Fruit fly (Drosophila melanogaster) whole organism, embryonic: ENCODE data around the gene Atg6.

Experiments
- Adf1 ChIP-seq: fragments of 200-800 bp; sonication (Bioruptor generic); IDR thresholded peaks from 2 replicates; pipeline ENCODE4 v1.3.6; 2022; ENCODE audit warnings: missing biosample characterization, missing genetic modification characterization
- Antp ChIP-seq: fragments of 200-800 bp; sonication (Bioruptor generic); optimal IDR thresholded peaks from 3 replicates; lab custom pipeline; 2016; ENCODE audit warnings: missing biosample characterization, missing genetic modification characterization
- Atf-2 ChIP-seq: fragments of 200-800 bp; sonication (Bioruptor generic); optimal IDR thresholded peaks from 2 replicates; lab custom pipeline; 2016; ENCODE audit warnings: missing biosample characterization, missing genetic modification characterization
- Atf6 ChIP-seq: fragments of 200-800 bp; sonication (Bioruptor generic); IDR thresholded peaks from 2 replicates; pipeline ENCODE4 v1.3.6; 2022; ENCODE audit warnings: missing biosample characterization, missing genetic modification characterization
- Bteb2 ChIP-seq: fragments of 200-800 bp; sonication (Bioruptor generic); optimal IDR thresholded peaks from 2 replicates; lab custom pipeline; 2016; ENCODE audit warnings: missing biosample characterization, missing genetic modification characterization
- CG11696 ChIP-seq: fragments of 200-800 bp; sonication (Bioruptor generic); IDR thresholded peaks from 2 replicates; pipeline ENCODE4 v1.3.6; 2022; ENCODE audit warnings: missing biosample characterization, missing genetic modification characterization
- CG13424 ChIP-seq: fragments of 200-800 bp; sonication (Bioruptor generic); optimal IDR thresholded peaks from 2 replicates; lab custom pipeline; 2019; ENCODE audit warnings: missing biosample characterization, mild to moderate bottlenecking, missing genetic modification characterization, moderate library complexity
- CG14014 ChIP-seq: fragments of 200-800 bp; sonication (Bioruptor generic); IDR thresholded peaks from 2 replicates; pipeline ENCODE4 v1.3.6; 2022; ENCODE audit warnings: missing biosample characterization, missing genetic modification characterization
- CG14710 ChIP-seq: fragments of 200-800 bp; sonication (Bioruptor generic); optimal IDR thresholded peaks from 3 replicates; lab custom pipeline; 2019; ENCODE audit warnings: missing biosample characterization, mild to moderate bottlenecking, missing genetic modification characterization, moderate library complexity
- CG15269 ChIP-seq: fragments of 200-800 bp; sonication (Bioruptor generic); optimal IDR thresholded peaks from 2 replicates; lab custom pipeline; 2018; ENCODE audit warnings: missing biosample characterization, mild to moderate bottlenecking, missing genetic modification characterization, moderate library complexity
- CG1529 ChIP-seq: fragments of 200-800 bp; sonication (Bioruptor generic); optimal IDR thresholded peaks from 3 replicates; lab custom pipeline; 2018; ENCODE audit warnings: missing biosample characterization, missing genetic modification characterization
- CG16863 ChIP-seq: fragments of 200-800 bp; sonication (Bioruptor generic); optimal IDR thresholded peaks from 3 replicates; lab custom pipeline; 2016; ENCODE audit warnings: missing biosample characterization, missing genetic modification characterization
- CG17568 ChIP-seq: fragments of 200-800 bp; sonication (Bioruptor generic); optimal IDR thresholded peaks from 2 replicates; lab custom pipeline; 2018; ENCODE audit warnings: missing biosample characterization, mild to moderate bottlenecking, missing genetic modification characterization, moderate library complexity
- CG17802 ChIP-seq: fragments of 200-800 bp; sonication (Bioruptor generic); optimal IDR thresholded peaks from 2 replicates; lab custom pipeline; 2018; ENCODE audit warnings: missing biosample characterization, mild to moderate bottlenecking, missing genetic modification characterization, moderate library complexity
- CG1792 ChIP-seq: fragments of 200-800 bp; sonication (Bioruptor generic); optimal IDR thresholded peaks from 2 replicates; lab custom pipeline; 2016; ENCODE audit warnings: missing biosample characterization, missing genetic modification characterization
- CG2129 ChIP-seq: fragments of 200-800 bp; sonication (Bioruptor generic); IDR thresholded peaks from 2 replicates; pipeline ENCODE4 v1.3.6; 2022; ENCODE audit warnings: missing biosample characterization, missing genetic modification characterization; ENCODE audit not compliant: partially characterized antibody
- CG3407 ChIP-seq: fragments of 200-800 bp; sonication (Bioruptor generic); optimal IDR thresholded peaks from 2 replicates; lab custom pipeline; 2018; ENCODE audit warnings: missing biosample characterization, mild to moderate bottlenecking, missing genetic modification characterization
- CG34422 ChIP-seq: fragments of 200-800 bp; sonication (Bioruptor generic); IDR thresholded peaks from 3 replicates; pipeline ENCODE4 v1.3.6; 2022; ENCODE audit warnings: missing biosample characterization, missing genetic modification characterization
- CG42726 ChIP-seq: fragments of 200-800 bp; sonication (Bioruptor generic); IDR thresholded peaks from 2 replicates; pipeline ENCODE4 v1.3.6; 2022; ENCODE audit warnings: missing biosample characterization, missing genetic modification characterization; ENCODE audit not compliant: partially characterized antibody
- CG6175 ChIP-seq: fragments of 200-800 bp; sonication (Bioruptor generic); IDR thresholded peaks from 3 replicates; pipeline ENCODE4 v1.3.6; 2022; ENCODE audit warnings: missing biosample characterization, missing genetic modification characterization
- CG8281 ChIP-seq: fragments of 200-800 bp; sonication (Bioruptor generic); optimal IDR thresholded peaks from 2 replicates; lab custom pipeline; 2018; ENCODE audit warnings: missing biosample characterization, mild to moderate bottlenecking, missing genetic modification characterization, moderate library complexity
- CG9609 ChIP-seq: fragments of 200-800 bp; sonication (Bioruptor generic); optimal IDR thresholded peaks from 3 replicates; lab custom pipeline; 2016; ENCODE audit warnings: missing biosample characterization, missing genetic modification characterization
- CoRest ChIP-seq: fragments of 200-800 bp; sonication (Bioruptor generic); optimal IDR thresholded peaks from 3 replicates; lab custom pipeline; 2018; ENCODE audit warnings: missing biosample characterization, mild to moderate bottlenecking, missing genetic modification characterization, moderate library complexity
- ERR ChIP-seq: fragments of 200-800 bp; sonication (Bioruptor generic); optimal IDR thresholded peaks from 2 replicates; lab custom pipeline; 2016; ENCODE audit warnings: missing biosample characterization, missing genetic modification characterization
- Eip74EF ChIP-seq, 2 experiments: fragments of 200-800 bp in 1 of 2; fragments of >200 bp in 1 of 2; sonication (Bioruptor generic) in 1 of 2; optimal IDR thresholded peaks; 2 replicates each; lab custom pipeline; 2017 to 2019; ENCODE audit warnings: missing biosample characterization in 2 of 2, missing genetic modification characterization in 2 of 2, mild to moderate bottlenecking in 1 of 2, moderate library complexity in 1 of 2
- HHEX ChIP-seq: fragments of 200-800 bp; sonication (Bioruptor generic); optimal IDR thresholded peaks from 3 replicates; lab custom pipeline; 2017; ENCODE audit warnings: missing biosample characterization, mild to moderate bottlenecking, missing genetic modification characterization, missing genetic modification reagents
- Hmr ChIP-seq: fragments of 200-800 bp; sonication (Bioruptor generic); optimal IDR thresholded peaks from 3 replicates; lab custom pipeline; 2017; ENCODE audit warnings: mild to moderate bottlenecking, missing biosample characterization, missing genetic modification reagents, missing genetic modification characterization
- Mad ChIP-seq: fragments of 200-800 bp; sonication (Bioruptor generic); optimal IDR thresholded peaks from 2 replicates; lab custom pipeline; 2016; ENCODE audit warnings: missing biosample characterization, missing genetic modification characterization
- Nf-YC ChIP-seq: fragments of 200-800 bp; optimal IDR thresholded peaks from 3 replicates; lab custom pipeline; 2019; ENCODE audit warnings: missing biosample characterization, mild to moderate bottlenecking, missing genetic modification characterization, moderate library complexity
- Oli ChIP-seq: fragments of 200-800 bp; sonication (Bioruptor generic); optimal IDR thresholded peaks from 2 replicates; lab custom pipeline; 2018; ENCODE audit warnings: missing biosample characterization, mild to moderate bottlenecking, missing genetic modification characterization, moderate library complexity
- Sox102F ChIP-seq: fragments of 200-800 bp; sonication (Bioruptor generic); optimal IDR thresholded peaks from 2 replicates; lab custom pipeline; 2018; ENCODE audit warnings: missing biosample characterization, mild to moderate bottlenecking, missing genetic modification characterization, moderate library complexity
- Xrp1 ChIP-seq: fragments of 200-800 bp; sonication (Bioruptor generic); IDR thresholded peaks from 2 replicates; pipeline ENCODE4 v1.3.6; 2022; ENCODE audit warnings: missing biosample characterization, missing genetic modification characterization
- abd-A ChIP-seq: fragments of 200-800 bp; sonication (Bioruptor generic); optimal IDR thresholded peaks from 3 replicates; lab custom pipeline; 2019; ENCODE audit warnings: missing biosample characterization, mild to moderate bottlenecking, missing genetic modification characterization, moderate library complexity
- az2 ChIP-seq: fragments of 200-800 bp; sonication (Bioruptor generic); optimal IDR thresholded peaks from 3 replicates; lab custom pipeline; 2016; ENCODE audit warnings: missing biosample characterization, missing genetic modification characterization
- cad ChIP-seq: fragments of >200 bp; optimal IDR thresholded peaks from 2 replicates; lab custom pipeline; 2017; ENCODE audit warnings: missing biosample characterization, missing genetic modification characterization
- crp ChIP-seq, 2 experiments: fragments of 200-800 bp; sonication (Bioruptor generic); optimal IDR thresholded peaks; 2 replicates in 1 of 2; 3 replicates in 1 of 2; lab custom pipeline; 2017; ENCODE audit warnings: missing biosample characterization in 2 of 2, missing genetic modification characterization in 2 of 2, mild to moderate bottlenecking in 1 of 2, moderate library complexity in 1 of 2
- cwo ChIP-seq: fragments of 200-800 bp; sonication (Bioruptor generic); optimal IDR thresholded peaks from 3 replicates; lab custom pipeline; 2017; ENCODE audit warnings: missing biosample characterization, missing genetic modification characterization, mild to moderate bottlenecking, moderate library complexity, missing genetic modification reagents
- eve ChIP-seq, 2 experiments: fragments of >200 bp; optimal IDR thresholded peaks; 2 replicates each; lab custom pipeline; 2017; ENCODE audit warnings: missing biosample characterization in 2 of 2, missing genetic modification characterization in 2 of 2
- gem ChIP-seq: fragments of 200-800 bp; sonication (Bioruptor generic); optimal IDR thresholded peaks from 2 replicates; lab custom pipeline; 2019; ENCODE audit warnings: missing biosample characterization, mild to moderate bottlenecking, missing genetic modification characterization, moderate library complexity
- h ChIP-seq: fragments of >200 bp; optimal IDR thresholded peaks from 2 replicates; lab custom pipeline; 2017
- insv ChIP-seq, 2 experiments: fragments of 200-800 bp; sonication (Bioruptor generic); optimal IDR thresholded peaks; 3 replicates each; lab custom pipeline; 2016 to 2018; ENCODE audit warnings: missing biosample characterization in 2 of 2, missing genetic modification characterization in 2 of 2
- peb ChIP-seq: fragments of 200-800 bp; sonication (Bioruptor generic); IDR thresholded peaks from 2 replicates; pipeline ENCODE4 v1.3.6; 2022; ENCODE audit warnings: missing biosample characterization, missing genetic modification characterization
- pros ChIP-seq: fragments of 200-800 bp; sonication (Bioruptor generic); optimal IDR thresholded peaks from 3 replicates; lab custom pipeline; 2019; ENCODE audit warnings: missing biosample characterization, mild to moderate bottlenecking, missing genetic modification characterization, moderate library complexity
- sr ChIP-seq: fragments of 200-800 bp; sonication (Bioruptor generic); IDR thresholded peaks from 3 replicates; pipeline ENCODE4 v1.3.6; 2022; ENCODE audit warnings: missing biosample characterization, missing genetic modification characterization
- tap ChIP-seq: fragments of 200-800 bp; optimal IDR thresholded peaks from 3 replicates; lab custom pipeline; 2019; ENCODE audit warnings: missing biosample characterization, mild to moderate bottlenecking, missing genetic modification characterization, moderate library complexity
- tio ChIP-seq: fragments of 200-800 bp; sonication (Bioruptor generic); optimal IDR thresholded peaks from 2 replicates; lab custom pipeline; 2017; ENCODE audit warnings: missing biosample characterization, missing genetic modification characterization, inconsistent platforms
- tll ChIP-seq, 2 experiments: fragments of 200-800 bp in 1 of 2; fragments of >200 bp in 1 of 2; sonication (Bioruptor generic) in 1 of 2; optimal IDR thresholded peaks; 2 replicates each; lab custom pipeline; 2017 to 2019; ENCODE audit warnings: missing biosample characterization in 2 of 2, missing genetic modification characterization in 2 of 2, mild to moderate bottlenecking in 1 of 2, moderate library complexity in 1 of 2
- usp ChIP-seq: fragments of >200 bp; optimal IDR thresholded peaks from 2 replicates; lab custom pipeline; 2017; ENCODE audit warnings: missing biosample characterization, missing genetic modification characterization
- vfl ChIP-seq: fragments of 200-800 bp; sonication (Bioruptor generic); optimal IDR thresholded peaks from 2 replicates; lab custom pipeline; 2016; ENCODE audit warnings: missing biosample characterization, missing genetic modification characterization
- zf30C ChIP-seq: fragments of 200-800 bp; sonication (Bioruptor generic); optimal IDR thresholded peaks from 3 replicates; lab custom pipeline; 2018; ENCODE audit warnings: missing biosample characterization, mild to moderate bottlenecking, missing genetic modification characterization

Gene Atg6

DNA sequence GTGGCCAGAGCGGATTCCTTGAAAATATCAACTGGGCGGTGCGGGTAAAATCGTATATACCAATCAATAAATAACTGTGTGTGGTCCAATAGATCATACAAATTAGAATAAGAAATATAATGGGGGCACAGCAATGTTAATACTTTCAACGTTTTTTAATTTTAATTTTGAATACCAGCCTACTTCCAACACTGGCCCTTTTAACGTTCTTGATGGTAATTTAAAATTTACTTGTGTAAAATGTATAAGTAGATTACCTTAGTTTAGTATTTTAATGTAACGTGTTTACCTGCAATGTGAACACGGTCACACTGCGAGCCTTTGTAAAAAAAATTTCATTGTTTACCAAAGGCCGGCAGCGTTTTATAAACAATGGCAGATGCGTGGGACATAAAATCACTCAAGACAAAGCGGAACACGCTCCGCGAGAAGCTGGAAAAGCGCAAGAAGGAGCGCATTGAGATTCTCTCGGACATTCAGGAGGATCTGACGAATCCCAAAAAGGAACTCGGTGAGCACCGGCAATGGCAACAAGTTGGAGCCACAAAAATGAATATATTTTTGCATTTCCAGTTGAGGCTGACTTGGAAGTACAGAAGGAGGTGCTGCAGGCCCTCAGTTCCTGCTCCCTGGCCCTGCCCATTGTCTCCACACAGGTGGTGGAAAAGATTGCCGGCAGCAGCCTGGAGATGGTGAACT, 18.6 kb downstream of the Atg6 start, which contains the start of the genes KrT95D and Mettl3 (continued):
- TF ChIP-seq CG14710 (tag; lab: Kevin White, UChicago) (peak; percentile 72), gem (tag; lab: Kevin White, UChicago) (peak; percentile 32), crp (GFP tag; optimal IDR thresholded peaks at IDR 0.05; lab: Kevin White, UChicago) (no peak), insv (GFP tag; optimal IDR thresholded peaks at IDR 0.05; lab: Kevin White, UChicago) (peak in 1 of 2 experiments; percentile 22), CG2129 (no peak), CG42726 (GFP tag; lab: Robert Waterston, UW) (no peak), CG13424 (tag; lab: Kevin White, UChicago) (no peak), Xrp1 (no peak), pros (GFP tag; lab: Kevin White, UChicago) (no peak), tio (GFP tag; lab: Kevin White, UChicago) (no peak), zf30C (GFP tag; lab: Kevin White, UChicago) (no peak), Sox102F (GFP tag; lab: Kevin White, UChicago) (no peak), Nf-YC (tag; lab: Kevin White, UChicago) (peak; percentile 27), CG15269 (no peak), tll (GFP tag; optimal IDR thresholded peaks at IDR 0.05; lab: Kevin White, UChicago) (no peak), Atf6 (GFP tag; lab: Robert Waterston, UW) (no peak), CG14014 (GFP tag; lab: Robert Waterston, UW) (no peak), CG1792 (peak; percentile 6), HHEX (GFP tag; lab: Kevin White, UChicago) (no peak), CG1529 (GFP tag; lab: Kevin White, UChicago) (no peak), cad (GFP tag; lab: Kevin White, UChicago) (no peak), CG17568 (GFP tag; lab: Kevin White, UChicago) (no peak), Eip74EF (GFP tag; optimal IDR thresholded peaks at IDR 0.05; lab: Kevin White, UChicago) (no peak), CG6175 (GFP tag; lab: Robert Waterston, UW) (no peak), Bteb2 (GFP tag; lab: Kevin White, UChicago) (no peak), CG34422 (GFP tag; lab: Robert Waterston, UW) (peak; percentile 77; the same call in 1 of the 3 replicates), cwo (GFP tag; lab: Kevin White, UChicago) (no peak), CG8281 (tag; lab: Kevin White, UChicago) (no peak), abd-A (tag; lab: Kevin White, UChicago) (no peak), usp (GFP tag; lab: Kevin White, UChicago) (no peak), Antp (GFP tag; lab: Kevin White, UChicago) (no peak), CG9609 (no peak), Adf1 (no peak), CoRest (tag; lab: Kevin White, UChicago) (peak; percentile 41), CG16863 (GFP tag; lab: Kevin White, UChicago) (no peak), CG17802 (tag; lab: Kevin White, UChicago) (no peak), Mad (GFP tag; lab: Kevin White, UChicago) (no peak), CG11696 (GFP tag; lab: Robert Waterston, UW) (no peak), Hmr (GFP tag; lab: Kevin White, UChicago) (peak; percentile 56), eve (GFP tag; optimal IDR thresholded peaks at IDR 0.05; lab: Kevin White, UChicago) (no peak), Atf-2 (no peak), CG3407 (GFP tag; lab: Kevin White, UChicago) (no peak), ERR (GFP tag; lab: Kevin White, UChicago) (no peak), az2 (GFP tag; lab: Kevin White, UChicago) (no peak), peb (GFP tag; lab: Robert Waterston, UW) (no peak), vfl (no peak), Oli (tag; lab: Kevin White, UChicago) (no peak), tap (no peak), h (lab: Kevin White, UChicago) (no peak), sr (no peak; the same call in 2 of the 3 replicates)
